Fruit fly (Drosophila melanogaster): Measurements from ENCODE around the gene CG32700.

The CG32700 gene

dm6 chrX:9551179-9551578 lies 541 bp upstream of the CG32700 start:
- TF ChIP-seq dsf (GFP tag; optimal IDR thresholded peaks at IDR 0.05; ENCODE audit: borderline replicate concordance) (no peak), dmrt93B (GFP tag; optimal IDR thresholded peaks at IDR 0.05) (no peak), CG32264 (GFP tag; optimal IDR thresholded peaks at IDR 0.05) (no peak), brk (GFP tag; optimal IDR thresholded peaks at IDR 0.05) (no peak), GATAd (GFP tag; optimal IDR thresholded peaks at IDR 0.05) (no peak)

DNA sequence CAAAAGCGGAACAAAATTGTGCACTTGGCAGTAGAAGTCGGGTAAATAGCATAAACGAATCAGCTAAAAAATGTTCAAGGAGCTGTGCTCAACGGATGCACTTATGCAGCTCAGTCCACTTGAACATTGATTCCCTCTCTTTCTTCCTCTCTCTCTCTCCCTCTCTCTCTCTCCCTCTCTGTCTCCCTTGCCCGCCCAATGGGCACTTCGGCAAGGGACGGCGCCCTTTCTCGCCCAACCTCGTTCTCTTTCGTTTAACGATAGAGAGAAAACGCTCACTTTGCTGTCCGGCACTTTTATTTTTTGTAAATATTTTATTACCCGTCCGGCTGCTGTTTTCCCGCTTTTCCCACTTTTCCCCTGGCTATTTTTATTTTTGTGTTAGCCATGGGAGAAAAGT lies 6.2 kb downstream of the CG32700 start:
- no peak for TF ChIP-seq Mio (GFP tag; optimal IDR thresholded peaks at IDR 0.05)

DNA sequence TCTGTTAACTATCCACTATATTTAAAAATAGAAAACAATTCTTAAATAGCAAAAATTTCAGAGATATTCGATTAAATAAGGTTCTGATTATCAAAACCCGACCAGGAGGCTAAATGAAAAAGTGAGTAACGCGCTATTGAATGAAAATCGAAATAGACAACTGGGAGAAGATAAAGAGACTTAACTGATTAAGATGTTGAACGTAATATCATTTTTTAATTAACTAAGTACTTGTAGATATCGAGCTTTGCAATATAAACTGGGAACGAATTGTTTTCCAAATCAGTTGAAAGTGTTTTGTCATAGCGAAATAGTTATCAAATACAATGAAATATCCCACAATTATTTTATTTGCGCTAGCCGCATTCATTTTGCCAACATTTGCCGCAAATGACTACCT lies 17.1 kb downstream of the CG32700 start, which contains the start of gene CG34026:
TSS of gene CG34026 (plus strand) at position 301 of the 400 bp plus-strand sequence.
- TF ChIP-seq Dif (GFP tag; optimal IDR thresholded peaks at IDR 0.05; ENCODE audit: partially characterized antibody) (no peak), Jra (GFP tag; optimal IDR thresholded peaks at IDR 0.05) (no peak), jim (GFP tag; optimal IDR thresholded peaks at IDR 0.05) (no peak), h (GFP tag; optimal IDR thresholded peaks at IDR 0.05) (no peak), psq (GFP tag; optimal IDR thresholded peaks at IDR 0.05) (no peak), dmrt93B (GFP tag; optimal IDR thresholded peaks at IDR 0.05) (no peak), rgr (GFP tag; optimal IDR thresholded peaks at IDR 0.05) (no peak), dl (GFP tag; optimal IDR thresholded peaks at IDR 0.05; ENCODE audit: insufficient read depth in 1 of 2, partially characterized antibody in 2 of 2) (no peak), lola (GFP tag; optimal IDR thresholded peaks at IDR 0.05) (no peak), fru (GFP tag; optimal IDR thresholded peaks at IDR 0.05) (no peak), ey (GFP tag; optimal IDR thresholded peaks at IDR 0.05) (no peak), N (GFP tag; optimal IDR thresholded peaks at IDR 0.05) (no peak), Sp1 (GFP tag; optimal IDR thresholded peaks at IDR 0.05) (no peak), CG32264 (GFP tag; optimal IDR thresholded peaks at IDR 0.05) (no peak), pan (optimal IDR thresholded peaks at IDR 0.05) (no peak), CG9705 (GFP tag; optimal IDR thresholded peaks at IDR 0.05) (no peak), br (GFP tag; optimal IDR thresholded peaks at IDR 0.05) (no peak), Myc (optimal IDR thresholded peaks at IDR 0.05) (no peak), foxo (GFP tag; optimal IDR thresholded peaks at IDR 0.05) (no peak), woc (GFP tag; optimal IDR thresholded peaks at IDR 0.05) (no peak)

DNA sequence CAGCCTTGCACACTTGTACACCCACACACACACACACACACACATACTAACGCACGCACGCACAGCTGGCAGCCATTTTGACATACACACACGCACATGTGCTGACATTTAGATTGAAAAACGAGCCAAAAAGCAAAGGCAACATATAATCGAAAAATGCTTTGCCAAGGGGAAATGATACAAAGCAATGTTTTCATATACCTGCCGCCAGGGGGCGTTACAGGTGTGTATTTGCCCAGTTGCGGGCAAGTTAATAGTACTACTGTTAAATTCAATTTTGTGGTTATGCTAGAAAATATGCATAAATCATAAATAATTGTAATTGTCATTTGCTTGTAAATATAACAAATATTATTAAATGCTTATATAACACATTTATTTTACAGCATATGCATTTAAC lies 18.2 kb downstream of the CG32700 start:
- TF ChIP-seq pan (optimal IDR thresholded peaks at IDR 0.05): no peak
- no peak for TF ChIP-seq usp (GFP tag; optimal IDR thresholded peaks at IDR 0.05)
- TF ChIP-seq Dfd (GFP tag; optimal IDR thresholded peaks at IDR 0.05): peak; percentile 54
- no peak for TF ChIP-seq Rel (GFP tag; optimal IDR thresholded peaks at IDR 0.05)
- TF ChIP-seq Rel (tag; optimal IDR thresholded peaks at IDR 0.05): no peak
- TF ChIP-seq jim (GFP tag; optimal IDR thresholded peaks at IDR 0.05): no peak

DNA sequence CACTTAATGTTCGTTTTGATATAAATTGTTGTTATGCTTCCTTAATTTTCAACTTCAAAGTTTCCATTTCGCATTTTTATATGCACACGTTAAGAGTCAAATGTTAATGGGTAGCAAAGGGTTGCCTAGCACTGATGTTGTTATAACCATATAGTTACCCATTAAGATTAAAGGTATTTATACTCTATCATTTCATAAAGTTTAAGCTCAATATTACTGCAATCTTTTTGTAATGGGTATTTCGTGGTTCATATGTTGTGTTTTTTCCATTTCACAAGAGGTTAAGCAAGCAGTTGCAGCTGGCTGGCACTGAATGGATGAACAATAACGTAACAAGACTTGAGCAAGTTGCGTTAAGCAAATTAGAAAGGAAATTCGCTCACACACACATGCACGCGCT lies 18.8 kb downstream of the CG32700 start:
- TF ChIP-seq N (GFP tag; optimal IDR thresholded peaks at IDR 0.05): no peak
- no peak for TF ChIP-seq Rel (GFP tag; optimal IDR thresholded peaks at IDR 0.05)
- TF ChIP-seq Rel (tag; optimal IDR thresholded peaks at IDR 0.05): no peak
- no peak for TF ChIP-seq Dif (GFP tag; optimal IDR thresholded peaks at IDR 0.05; ENCODE audit: partially characterized antibody)
- TF ChIP-seq psq (GFP tag; optimal IDR thresholded peaks at IDR 0.05): no peak
- no peak for TF ChIP-seq foxo (GFP tag; optimal IDR thresholded peaks at IDR 0.05)
- TF ChIP-seq Sp1 (GFP tag; optimal IDR thresholded peaks at IDR 0.05): no peak

DNA sequence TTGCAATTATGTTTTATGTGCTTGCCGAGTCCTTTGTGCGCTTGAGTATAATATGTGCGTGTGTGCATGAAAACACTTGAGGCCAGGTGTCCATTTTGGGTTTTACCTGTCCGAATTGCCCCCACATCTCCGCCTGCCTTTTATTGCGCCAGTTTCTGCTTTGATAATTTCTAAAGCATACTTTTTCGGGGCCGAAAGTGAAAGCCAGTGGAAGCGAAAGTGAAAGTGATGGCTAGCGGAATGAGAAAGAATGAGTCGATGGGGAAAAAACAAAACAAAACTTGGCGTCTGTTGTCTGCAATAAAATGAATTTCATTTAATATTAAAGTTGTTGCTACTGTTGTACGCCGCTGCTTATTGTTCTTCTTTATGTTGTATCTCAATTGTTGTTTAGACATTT lies 27.1 kb downstream of the CG32700 start:
- TF ChIP-seq OdsH (GFP tag; optimal IDR thresholded peaks at IDR 0.05) (no peak), CG32264 (GFP tag; optimal IDR thresholded peaks at IDR 0.05) (no peak), dl (GFP tag; optimal IDR thresholded peaks at IDR 0.05; ENCODE audit: insufficient read depth in 1 of 2, partially characterized antibody in 2 of 2) (no peak), ey (GFP tag; optimal IDR thresholded peaks at IDR 0.05) (no peak), jim (GFP tag; optimal IDR thresholded peaks at IDR 0.05) (no peak), rgr (GFP tag; optimal IDR thresholded peaks at IDR 0.05) (no peak), CG9705 (GFP tag; optimal IDR thresholded peaks at IDR 0.05) (no peak), h (GFP tag; optimal IDR thresholded peaks at IDR 0.05) (no peak), Hnf4 (GFP tag; optimal IDR thresholded peaks at IDR 0.05) (no peak), HLH106 (tag; optimal IDR thresholded peaks at IDR 0.05) (no peak)
